Fruit fly (Drosophila melanogaster): ENCODE data around the gene Gr77a.

Gene Gr77a

DNA sequence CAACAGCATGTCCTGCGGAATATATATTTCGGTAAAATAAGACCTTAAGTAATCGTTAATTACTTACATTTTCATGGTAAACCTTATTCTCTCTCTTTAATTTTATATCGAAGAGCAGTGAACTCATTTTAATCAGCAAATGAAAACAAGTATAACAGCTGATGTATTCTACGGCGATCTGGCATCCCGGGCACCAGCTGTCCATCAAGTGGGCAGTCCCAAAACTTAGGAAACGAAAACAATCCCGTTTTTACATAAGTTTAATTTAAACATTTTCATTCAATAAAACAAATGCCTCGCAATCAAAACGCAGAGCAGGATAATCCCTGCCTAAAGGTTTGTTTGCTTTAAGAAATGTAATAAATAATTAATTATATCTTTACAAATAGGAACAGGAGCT, 30.1 kb upstream of the Gr77a start, which contains the start of the genes CG4074 and CG4186:
Gene CG4074 (minus strand): TSS at position 151 of the 400 bp plus-strand sequence.
Gene CG4186 (plus strand): TSS at position 237 of the 400 bp plus-strand sequence.
- peak; percentile 89 for TF ChIP-seq stwl (tag; optimal IDR thresholded peaks at IDR 0.05)
- TF ChIP-seq zen (tag; optimal IDR thresholded peaks at IDR 0.05): peak; percentile 17
- TF ChIP-seq seq (GFP tag; IDR thresholded peaks at IDR 0.05): no peak
- TF ChIP-seq MESR4 (GFP tag; optimal IDR thresholded peaks at IDR 0.05): peak; percentile 59
- TF ChIP-seq Dbx (GFP tag; IDR thresholded peaks at IDR 0.05): no peak
- peak; percentile 9 for TF ChIP-seq CG12391 (tag; optimal IDR thresholded peaks at IDR 0.05)
- TF ChIP-seq tx (GFP tag; optimal IDR thresholded peaks at IDR 0.05): no peak
- peak; percentile 25 for TF ChIP-seq HmgZ (tag; optimal IDR thresholded peaks at IDR 0.05)
- TF ChIP-seq dati (GFP tag; IDR thresholded peaks at IDR 0.05): no peak
- TF ChIP-seq CG17568 (GFP tag; optimal IDR thresholded peaks at IDR 0.05): peak; percentile 35
- TF ChIP-seq Doc3 (GFP tag; IDR thresholded peaks at IDR 0.05; ENCODE audit: partially characterized antibody): peak; percentile 17; the same call in 1 of the 3 replicates
- no peak for TF ChIP-seq CG10565 (GFP tag; optimal IDR thresholded peaks at IDR 0.05)
- no peak for TF ChIP-seq br (optimal IDR thresholded peaks at IDR 0.05)
- TF ChIP-seq CG2712 (tag; optimal IDR thresholded peaks at IDR 0.05): peak; percentile 13
- peak; percentile 62 for TF ChIP-seq CG13287 (GFP tag; IDR thresholded peaks at IDR 0.05; ENCODE audit: partially characterized antibody)
- TF ChIP-seq CG3163 (GFP tag; optimal IDR thresholded peaks at IDR 0.05): peak; percentile 83
- TF ChIP-seq Nf-YB (GFP tag; optimal IDR thresholded peaks at IDR 0.05): peak; percentile 52
- peak; percentile 14 for TF ChIP-seq CTCF (GFP tag; optimal IDR thresholded peaks at IDR 0.05)
- TF ChIP-seq Nf-YC (tag; optimal IDR thresholded peaks at IDR 0.05): peak; percentile 77
- peak; percentile 21 for TF ChIP-seq sug (tag; optimal IDR thresholded peaks at IDR 0.05)
- peak; percentile 9 for TF ChIP-seq CG34376 (GFP tag; optimal IDR thresholded peaks at IDR 0.05)
- peak; percentile 96 for TF ChIP-seq MBD-R2 (GFP tag; IDR thresholded peaks at IDR 0.05)
- TF ChIP-seq CG12769 (tag; optimal IDR thresholded peaks at IDR 0.05): peak; percentile 51
- TF ChIP-seq zfh1 (GFP tag; IDR thresholded peaks at IDR 0.05): 0 out of 3 replicates have a peak, but pooled peaks have one; percentile 4
- no peak for TF ChIP-seq mam (GFP tag; optimal IDR thresholded peaks at IDR 0.05)
- TF ChIP-seq TFAM (GFP tag; optimal IDR thresholded peaks at IDR 0.05): no peak
- TF ChIP-seq Dp (GFP tag; optimal IDR thresholded peaks at IDR 0.05): peak; percentile 28
- TF ChIP-seq CG15514 (GFP tag; optimal IDR thresholded peaks at IDR 0.05): peak; percentile 31
- no peak for TF ChIP-seq Usf (GFP tag; optimal IDR thresholded peaks at IDR 0.05)
- no peak for TF ChIP-seq gfzf (GFP tag; optimal IDR thresholded peaks at IDR 0.05)
- TF ChIP-seq CG34422 (GFP tag; IDR thresholded peaks at IDR 0.05): peak; percentile 25; the same call in 1 of the 3 replicates
- no peak for TF ChIP-seq pros (GFP tag; optimal IDR thresholded peaks at IDR 0.05)
- TF ChIP-seq exex (tag; optimal IDR thresholded peaks at IDR 0.05): peak; percentile 40
- TF ChIP-seq unc-4 (GFP tag; IDR thresholded peaks at IDR 0.05; ENCODE audit: partially characterized antibody): 0 out of 2 replicates have a peak, but pooled peaks have one; percentile 27
- TF ChIP-seq gro (GFP tag; optimal IDR thresholded peaks at IDR 0.05): peak; percentile 22
- no peak for TF ChIP-seq Sin3A (optimal IDR thresholded peaks at IDR 0.05)
- peak; percentile 4 for TF ChIP-seq CG10979 (tag; optimal IDR thresholded peaks at IDR 0.05)
- TF ChIP-seq BEAF-32 (GFP tag; optimal IDR thresholded peaks at IDR 0.05): peak; percentile 37
- TF ChIP-seq trem (tag; optimal IDR thresholded peaks at IDR 0.05): peak; percentile 99
- TF ChIP-seq pzg (GFP tag; optimal IDR thresholded peaks at IDR 0.05): peak; percentile 65
- TF ChIP-seq Dll (GFP tag; IDR thresholded peaks at IDR 0.05; ENCODE audit: partially characterized antibody): peak; percentile 13; the same call in 1 of the 4 replicates
- peak; percentile 32; the same call in 1 of the 3 replicates for TF ChIP-seq row (GFP tag; IDR thresholded peaks at IDR 0.05)
- no peak for TF ChIP-seq CG15011 (GFP tag; optimal IDR thresholded peaks at IDR 0.05)
- no peak for TF ChIP-seq CG10543 (GFP tag; optimal IDR thresholded peaks at IDR 0.05)
- peak; percentile 82 for TF ChIP-seq YL-1 (GFP tag; optimal IDR thresholded peaks at IDR 0.05)
- no peak for TF ChIP-seq wek (GFP tag; optimal IDR thresholded peaks at IDR 0.05)
- peak; percentile 68 for TF ChIP-seq Ets97D (GFP tag; optimal IDR thresholded peaks at IDR 0.05)
- no peak for TF ChIP-seq chn (GFP tag; optimal IDR thresholded peaks at IDR 0.05)
- no peak for TF ChIP-seq ttk (GFP tag; IDR thresholded peaks at IDR 0.05)
- no peak for TF ChIP-seq danr (GFP tag; IDR thresholded peaks at IDR 0.05)
- TF ChIP-seq CG1603 (tag; optimal IDR thresholded peaks at IDR 0.05): peak; percentile 62
